Worm (Caenorhabditis elegans) whole organism, mixed stage, embryonic: Measurements from ENCODE around the gene Y119D3B.21.

Source experiments
- M03D4.4 ChIP-seq: sonication (generic microtip); optimal IDR thresholded peaks from 2 replicates; lab custom pipeline; 2017; ENCODE audit warnings: mild to moderate bottlenecking, missing genetic modification characterization, missing compliant biosample characterization
- bed-3 ChIP-seq: fragments of 200-800 bp; sonication (Bioruptor generic); optimal IDR thresholded peaks from 3 replicates; lab custom pipeline; 2018; ENCODE audit warnings: mild to moderate bottlenecking, missing genetic modification characterization, moderate library complexity, missing compliant biosample characterization
- ceh-39 ChIP-seq: fragments of 150-350 bp; optimal IDR thresholded peaks from 2 replicates; lab custom pipeline; 2014; ENCODE audit warnings: missing biosample characterization, missing genetic modification characterization
- ceh-43 ChIP-seq: fragments of 200-800 bp; sonication (Bioruptor generic); optimal IDR thresholded peaks from 2 replicates; lab custom pipeline; 2018; ENCODE audit warnings: mild to moderate bottlenecking, missing genetic modification characterization, moderate library complexity, missing compliant biosample characterization
- ceh-83 ChIP-seq: fragments of 200-800 bp; sonication (Bioruptor generic); optimal IDR thresholded peaks from 2 replicates; lab custom pipeline; 2018; ENCODE audit warnings: mild to moderate bottlenecking, missing genetic modification characterization, missing compliant biosample characterization
- ces-1 ChIP-seq: fragments of 150-350 bp; optimal IDR thresholded peaks from 2 replicates; lab custom pipeline; 2014; ENCODE audit warnings: missing biosample characterization, missing genetic modification reagents, missing genetic modification characterization
- cnd-1 ChIP-seq: fragments of 200-800 bp; sonication (Bioruptor generic); optimal IDR thresholded peaks from 2 replicates; lab custom pipeline; 2018; ENCODE audit warnings: mild to moderate bottlenecking, missing genetic modification characterization, missing compliant biosample characterization
- drap-1 ChIP-seq: fragments of 200-800 bp; sonication (Bioruptor generic); optimal IDR thresholded peaks from 3 replicates; lab custom pipeline; 2018; ENCODE audit warnings: mild to moderate bottlenecking, missing genetic modification characterization, missing compliant biosample characterization
- elt-1 ChIP-seq: sonication (generic microtip); optimal IDR thresholded peaks from 2 replicates; lab custom pipeline; 2017; ENCODE audit warnings: missing genetic modification characterization, mild to moderate bottlenecking, missing compliant biosample characterization, antibody characterized with exemption, moderate library complexity, borderline replicate concordance; ENCODE audit not compliant: insufficient read depth
- elt-3 ChIP-seq: fragments of 150-350 bp; optimal IDR thresholded peaks from 2 replicates; lab custom pipeline; 2014; ENCODE audit warnings: missing biosample characterization, missing genetic modification characterization
- flh-1 ChIP-seq: fragments of 200-800 bp; sonication (Bioruptor generic); optimal IDR thresholded peaks from 2 replicates; lab custom pipeline; 2018; ENCODE audit warnings: mild to moderate bottlenecking, missing genetic modification characterization, moderate library complexity, missing compliant biosample characterization
- ham-2 ChIP-seq: fragments of 200-800 bp; sonication (Bioruptor generic); optimal IDR thresholded peaks from 2 replicates; lab custom pipeline; 2018; ENCODE audit warnings: mild to moderate bottlenecking, missing genetic modification characterization, missing compliant biosample characterization
- hlh-1 ChIP-seq: fragments of 150-350 bp; optimal IDR thresholded peaks from 2 replicates; lab custom pipeline; 2014; ENCODE audit warnings: missing biosample characterization, missing genetic modification reagents, missing genetic modification characterization
- lin-32 ChIP-seq: fragments of 200-800 bp; sonication (Bioruptor generic); optimal IDR thresholded peaks from 2 replicates; lab custom pipeline; 2018; ENCODE audit warnings: mild to moderate bottlenecking, missing genetic modification characterization, missing compliant biosample characterization
- lsy-2 ChIP-seq: fragments of 150-350 bp; optimal IDR thresholded peaks from 2 replicates; lab custom pipeline; 2014; ENCODE audit warnings: missing biosample characterization, missing genetic modification characterization
- mab-5 ChIP-seq: fragments of 150-350 bp; optimal IDR thresholded peaks from 2 replicates; lab custom pipeline; 2014; ENCODE audit warnings: missing biosample characterization, missing genetic modification characterization
- mep-1 ChIP-seq: fragments of 150-350 bp; optimal IDR thresholded peaks from 2 replicates; lab custom pipeline; 2017; ENCODE audit warnings: missing biosample characterization, missing genetic modification reagents, missing genetic modification characterization, inconsistent platforms
- nhr-12 ChIP-seq: fragments of 150-350 bp; optimal IDR thresholded peaks from 2 replicates; lab custom pipeline; 2014; ENCODE audit warnings: missing biosample characterization, missing genetic modification characterization
- nhr-2 ChIP-seq: fragments of 150-350 bp; optimal IDR thresholded peaks from 2 replicates; lab custom pipeline; 2014; ENCODE audit warnings: missing biosample characterization, missing genetic modification characterization
- nhr-237 ChIP-seq: fragments of 150-350 bp; optimal IDR thresholded peaks from 2 replicates; lab custom pipeline; 2014; ENCODE audit warnings: missing biosample characterization, missing genetic modification characterization
- nhr-28 ChIP-seq: fragments of 150-350 bp; optimal IDR thresholded peaks from 2 replicates; lab custom pipeline; 2014; ENCODE audit warnings: missing biosample characterization, missing genetic modification characterization
- nhr-76 ChIP-seq: sonication (generic microtip); optimal IDR thresholded peaks from 2 replicates; lab custom pipeline; 2017; ENCODE audit warnings: missing biosample characterization, missing genetic modification characterization
- pha-4 ChIP-seq: fragments of 150-350 bp; optimal IDR thresholded peaks from 2 replicates; lab custom pipeline; 2018; ENCODE audit warnings: missing biosample characterization, missing genetic modification reagents, missing genetic modification characterization
- sem-2 ChIP-seq: fragments of 200-800 bp; sonication (Bioruptor generic); optimal IDR thresholded peaks from 2 replicates; lab custom pipeline; 2018; ENCODE audit warnings: mild to moderate bottlenecking, missing genetic modification characterization, missing compliant biosample characterization
- snpc-4 ChIP-seq: fragments of 150-350 bp; optimal IDR thresholded peaks from 2 replicates; lab custom pipeline; 2014; ENCODE audit warnings: missing biosample characterization, missing genetic modification characterization
- sptf-1 ChIP-seq: sonication (generic microtip); optimal IDR thresholded peaks from 2 replicates; lab custom pipeline; 2017; ENCODE audit warnings: mild to moderate bottlenecking, missing genetic modification characterization, moderate library complexity, missing compliant biosample characterization
- unc-120 ChIP-seq: sonication (generic microtip); optimal IDR thresholded peaks from 2 replicates; lab custom pipeline; 2017; ENCODE audit warnings: missing genetic modification characterization, missing compliant biosample characterization; ENCODE audit not compliant: poor library complexity, severe bottlenecking
- unc-39 ChIP-seq: fragments of 150-350 bp; optimal IDR thresholded peaks from 2 replicates; lab custom pipeline; 2014; ENCODE audit warnings: missing biosample characterization, missing genetic modification characterization
- unc-62 ChIP-seq: fragments of 150-350 bp; optimal IDR thresholded peaks from 2 replicates; lab custom pipeline; 2014; ENCODE audit warnings: missing biosample characterization, missing genetic modification reagents, missing genetic modification characterization
- zip-8 ChIP-seq: fragments of 150-350 bp; optimal IDR thresholded peaks from 2 replicates; lab custom pipeline; 2014; ENCODE audit warnings: missing biosample characterization, missing genetic modification characterization
- ztf-11 ChIP-seq: fragments of 150-350 bp; optimal IDR thresholded peaks from 2 replicates; lab custom pipeline; 2014; ENCODE audit warnings: missing biosample characterization, missing genetic modification characterization

The Y119D3B.21 gene

DNA sequence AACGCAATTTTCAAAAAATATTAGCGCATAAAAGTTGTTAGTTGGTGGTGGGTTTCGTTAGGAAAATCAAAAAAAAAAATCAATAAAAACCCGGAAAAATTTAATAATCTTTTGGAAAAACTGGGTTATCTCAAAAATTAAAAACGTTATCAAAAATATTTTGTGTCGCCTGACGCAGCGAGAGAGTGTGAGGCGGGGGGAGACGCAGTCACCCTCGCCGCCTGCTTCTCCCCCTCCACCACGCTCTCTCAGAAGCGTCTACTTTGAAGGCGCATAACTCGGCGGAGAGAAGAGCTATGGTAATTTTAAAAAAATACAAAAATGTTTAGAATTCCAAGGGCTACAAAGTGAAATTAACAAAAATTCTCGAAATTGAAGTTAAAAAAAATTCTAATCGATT lies 10.3 kb downstream of the Y119D3B.21 start:
- no peak for TF ChIP-seq sem-2 (GFP tag; lab: Kevin White, UChicago)
- TF ChIP-seq nhr-12: no peak
- no peak for TF ChIP-seq ztf-11
- TF ChIP-seq pha-4: no peak
- no peak for TF ChIP-seq lsy-2 (tag; lab: Kevin White, UChicago)
- TF ChIP-seq cnd-1 (tag; lab: Kevin White, UChicago): no peak
- no peak for TF ChIP-seq nhr-28 (tag; lab: Kevin White, UChicago)
- TF ChIP-seq ceh-43: no peak
- TF ChIP-seq ceh-83 (GFP tag; lab: Kevin White, UChicago): no peak
- no peak for TF ChIP-seq ceh-39 (tag; lab: Kevin White, UChicago)
- TF ChIP-seq nhr-237 (tag; lab: Kevin White, UChicago): no peak
- no peak for TF ChIP-seq drap-1 (GFP tag; lab: Kevin White, UChicago)
- no peak for TF ChIP-seq ham-2 (GFP tag; lab: Kevin White, UChicago)
- no peak for TF ChIP-seq nhr-76
- no peak for TF ChIP-seq zip-8 (tag; lab: Kevin White, UChicago)
- TF ChIP-seq mep-1 (tag; lab: Kevin White, UChicago): no peak

- TF ChIP-seq unc-120: peak; percentile 24
- TF ChIP-seq sem-2 (GFP tag; lab: Kevin White, UChicago): no peak
- no peak for TF ChIP-seq flh-1 (GFP tag; lab: Kevin White, UChicago)
- no peak for TF ChIP-seq snpc-4
- no peak for TF ChIP-seq hlh-1 (tag; lab: Kevin White, UChicago)
- no peak for TF ChIP-seq bed-3 (GFP tag; lab: Kevin White, UChicago)
- TF ChIP-seq ceh-83 (GFP tag; lab: Kevin White, UChicago): no peak
- no peak for TF ChIP-seq mab-5 (tag; lab: Kevin White, UChicago)
- peak; percentile 84 for TF ChIP-seq ces-1 (GFP tag; lab: Kevin White, UChicago)
- no peak for TF ChIP-seq cnd-1 (tag; lab: Kevin White, UChicago)
- no peak for TF ChIP-seq ceh-39 (tag; lab: Kevin White, UChicago)
- TF ChIP-seq, all 35 proteins: peak for 2
Observed at ce11 chrIII:1225595-1225994, 10.8 kb downstream of the Y119D3B.21 start.

DNA sequence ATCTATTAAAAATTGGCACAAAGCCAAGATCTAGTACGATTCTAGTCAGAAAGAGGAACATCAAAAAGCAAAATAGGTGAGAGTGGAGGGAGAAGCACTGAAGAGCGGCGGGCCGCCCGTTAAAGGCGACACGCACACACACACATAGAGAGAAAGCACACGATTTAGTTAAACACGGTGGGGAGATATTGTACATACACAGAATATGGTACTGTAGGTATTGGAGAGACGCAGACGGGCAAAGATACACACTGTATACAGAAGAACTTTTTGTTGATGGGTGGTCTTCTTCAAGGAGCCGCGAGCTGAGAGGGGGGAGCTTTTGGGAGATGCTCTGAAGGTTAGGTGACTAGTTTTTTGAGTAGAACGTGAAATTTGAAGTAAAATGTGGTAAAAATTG lies 11.5 kb downstream of the Y119D3B.21 start:
- TF ChIP-seq ham-2 (GFP tag; lab: Kevin White, UChicago): no peak
- TF ChIP-seq zip-8 (tag; lab: Kevin White, UChicago): no peak
- TF ChIP-seq pha-4: peak; percentile 98
- TF ChIP-seq lsy-2 (tag; lab: Kevin White, UChicago): peak; percentile 20
- TF ChIP-seq nhr-237 (tag; lab: Kevin White, UChicago): no peak
- TF ChIP-seq sptf-1 (tag; lab: Kevin White, UChicago): peak; percentile 16
- TF ChIP-seq, all 35 proteins: peak for 3

ce11 chrIII:1228593-1228992 lies 13.8 kb downstream of the Y119D3B.21 start:
- TF ChIP-seq zip-8 (tag; lab: Kevin White, UChicago) (no peak), nhr-237 (tag; lab: Kevin White, UChicago) (no peak), ham-2 (GFP tag; lab: Kevin White, UChicago) (no peak), sem-2 (GFP tag; lab: Kevin White, UChicago) (no peak)

DNA sequence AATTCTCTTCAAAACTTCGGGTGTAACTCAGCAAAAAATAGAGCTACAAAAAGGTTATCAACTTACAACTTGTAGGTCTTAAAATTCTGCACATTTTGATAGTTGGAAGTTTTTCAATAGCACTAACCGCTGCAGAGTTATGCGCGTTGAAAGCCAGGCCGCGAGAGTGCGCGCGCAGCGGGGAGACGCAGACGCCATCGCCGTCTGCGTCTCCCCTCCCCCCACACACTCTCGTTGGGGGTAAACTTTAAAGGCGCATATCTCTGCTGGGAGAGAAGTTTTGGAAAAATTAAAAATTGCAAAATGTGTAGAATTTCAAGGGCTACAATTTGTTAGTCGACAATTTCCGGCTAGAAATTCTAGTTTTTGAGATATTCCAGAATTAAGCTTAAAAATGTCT lies 14.7 kb downstream of the Y119D3B.21 start:
- TF ChIP-seq nhr-28 (tag; lab: Kevin White, UChicago) (no peak), flh-1 (GFP tag; lab: Kevin White, UChicago) (no peak), zip-8 (tag; lab: Kevin White, UChicago) (no peak), drap-1 (GFP tag; lab: Kevin White, UChicago) (no peak)
- TF ChIP-seq, all 35 proteins: peak for 0

DNA sequence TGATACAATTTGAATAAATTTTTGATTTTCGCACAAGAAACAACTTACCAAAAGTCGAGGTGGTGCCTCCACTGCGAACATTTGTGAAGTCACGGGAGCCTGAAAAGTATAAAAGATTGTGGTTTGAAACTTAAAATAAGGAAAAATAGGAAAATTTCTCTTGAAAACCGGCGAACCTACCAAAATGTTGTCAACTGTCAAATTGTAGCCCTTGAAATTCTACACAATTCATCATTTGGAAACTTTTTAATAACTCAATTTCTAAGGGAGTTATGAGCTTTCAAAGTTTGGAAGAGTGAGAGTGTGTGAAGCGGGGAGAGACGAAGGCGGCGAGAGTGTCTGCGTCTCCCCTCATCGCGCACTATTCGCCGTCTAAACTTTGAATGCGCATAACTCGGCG lies 15.4 kb downstream of the Y119D3B.21 start, which contains the start of gene pes-4:
pes-4 (minus strand) TSS at position 101 of the 400 bp plus-strand sequence.
- TF ChIP-seq ces-1 (GFP tag; lab: Kevin White, UChicago) (peak; percentile 27), M03D4.4 (tag; lab: Kevin White, UChicago) (no peak)

DNA sequence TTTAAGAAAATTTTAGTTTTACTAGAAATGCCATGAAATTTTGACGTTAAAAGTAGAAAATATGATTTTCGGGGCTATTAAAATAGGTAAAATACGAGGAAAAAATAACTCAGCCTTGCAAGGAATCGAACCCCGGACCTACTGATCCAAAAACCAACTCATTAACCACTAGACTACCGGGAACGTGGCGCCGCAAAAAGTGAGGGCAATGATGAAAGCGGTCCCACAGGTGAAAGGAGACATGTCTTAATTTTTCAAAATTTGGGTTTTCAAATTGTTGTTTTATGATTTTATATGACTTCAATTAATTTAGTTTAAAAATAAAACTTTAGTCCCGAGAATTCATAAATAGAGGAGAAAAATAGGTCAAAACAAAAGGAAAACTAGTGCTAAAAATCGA lies 15.9 kb downstream of the Y119D3B.21 start:
- TF ChIP-seq ceh-39 (tag; lab: Kevin White, UChicago) (no peak), nhr-237 (tag; lab: Kevin White, UChicago) (no peak), snpc-4 (no peak), mep-1 (tag; lab: Kevin White, UChicago) (no peak), zip-8 (tag; lab: Kevin White, UChicago) (no peak), hlh-1 (tag; lab: Kevin White, UChicago) (no peak), ces-1 (GFP tag; lab: Kevin White, UChicago) (no peak), nhr-12 (no peak), unc-62 (GFP tag; lab: Kevin White, UChicago) (no peak), unc-39 (tag; lab: Kevin White, UChicago) (no peak), unc-120 (no peak), ceh-83 (GFP tag; lab: Kevin White, UChicago) (no peak), lin-32 (GFP tag; lab: Kevin White, UChicago) (no peak), nhr-2 (no peak), sem-2 (GFP tag; lab: Kevin White, UChicago) (no peak), ceh-43 (no peak), elt-3 (no peak), elt-1 (tag; lab: Kevin White, UChicago) (no peak), sptf-1 (tag; lab: Kevin White, UChicago) (no peak)
